Worm (Caenorhabditis elegans) whole organism, L1 larva: ENCODE measurements around the gene nspb-1.

Experiments used
- C04F5.9 ChIP-seq: sonication (generic microtip); optimal IDR thresholded peaks from 2 replicates; lab custom pipeline; 2016; ENCODE audit warnings: missing genetic modification characterization, missing compliant biosample characterization
- C16A3.4 ChIP-seq: fragments of 150-350 bp; optimal IDR thresholded peaks from 2 replicates; lab custom pipeline; 2014; ENCODE audit warnings: missing biosample characterization, missing genetic modification characterization
- C34B4.2 ChIP-seq: sonication (generic microtip); optimal IDR thresholded peaks from 2 replicates; lab custom pipeline; 2017; ENCODE audit warnings: mild to moderate bottlenecking, missing genetic modification characterization, missing compliant biosample characterization
- F16B12.6 ChIP-seq: fragments of 150-350 bp; optimal IDR thresholded peaks from 2 replicates; lab custom pipeline; 2014; ENCODE audit warnings: missing biosample characterization, missing genetic modification characterization
- Y116A8C.19 ChIP-seq: sonication (generic microtip); optimal IDR thresholded peaks from 2 replicates; lab custom pipeline; 2016; ENCODE audit warnings: missing compliant biosample characterization, missing genetic modification characterization, borderline replicate concordance
- ama-1 ChIP-seq: fragments of 150-350 bp; optimal IDR thresholded peaks from 2 replicates; lab custom pipeline; 2014
- ceh-63 ChIP-seq: fragments of 200-800 bp; sonication (Bioruptor generic); optimal IDR thresholded peaks from 2 replicates; lab custom pipeline; 2018; ENCODE audit warnings: mild to moderate bottlenecking, missing genetic modification characterization, missing compliant biosample characterization
- ceh-8 ChIP-seq: fragments of 200-800 bp; sonication (Bioruptor generic); optimal IDR thresholded peaks from 2 replicates; lab custom pipeline; 2018; ENCODE audit warnings: mild to moderate bottlenecking, missing genetic modification characterization, moderate library complexity, missing compliant biosample characterization
- ceh-82 ChIP-seq, 3 experiments: fragments of 150-350 bp in 1 of 3; sonication (generic microtip) in 2 of 3; optimal IDR thresholded peaks; 2 replicates each; lab custom pipeline; 2014 to 2017; ENCODE audit warnings: missing biosample characterization in 3 of 3, missing genetic modification characterization in 3 of 3
- ceh-90 ChIP-seq: sonication (generic microtip); optimal IDR thresholded peaks from 2 replicates; lab custom pipeline; 2016; ENCODE audit warnings: missing genetic modification characterization, missing compliant biosample characterization
- ces-1 ChIP-seq: fragments of 150-350 bp; optimal IDR thresholded peaks from 2 replicates; lab custom pipeline; 2014; ENCODE audit warnings: missing biosample characterization, missing genetic modification reagents, missing genetic modification characterization
- dpl-1 ChIP-seq, 3 experiments: fragments of 150-350 bp in 2 of 3; sonication (generic microtip) in 1 of 3; optimal IDR thresholded peaks; 2 replicates each; lab custom pipeline; 2014 to 2017; ENCODE audit warnings: missing biosample characterization in 3 of 3, missing genetic modification characterization in 3 of 3, missing genetic modification reagents in 3 of 3
- efl-1 ChIP-seq, 4 experiments: fragments of 150-350 bp; optimal IDR thresholded peaks in 3 of 4; peaks in 1 of 4; 1 replicate in 1 of 4; 2 replicates in 3 of 4; lab custom pipeline; 2014; ENCODE audit warnings: missing biosample characterization in 2 of 4, missing genetic modification characterization in 2 of 4, missing genetic modification reagents in 2 of 4
- egl-13 ChIP-seq: sonication (generic microtip); optimal IDR thresholded peaks from 2 replicates; lab custom pipeline; 2016; ENCODE audit warnings: missing genotype, missing genetic modification reagents, missing genetic modification characterization, missing compliant biosample characterization
- elt-2 ChIP-seq: sonication (generic microtip); optimal IDR thresholded peaks from 2 replicates; lab custom pipeline; 2016; ENCODE audit warnings: missing genetic modification characterization, mild to moderate bottlenecking, inconsistent platforms, missing compliant biosample characterization, missing genetic modification reagents
- ets-5 ChIP-seq: fragments of 200-800 bp; sonication (Bioruptor generic); IDR thresholded peaks from 2 replicates; pipeline ENCODE4 v1.3.6; 2022; ENCODE audit warnings: missing genetic modification characterization, missing compliant biosample characterization
- fkh-10 ChIP-seq: sonication (generic microtip); optimal IDR thresholded peaks from 2 replicates; lab custom pipeline; 2017; ENCODE audit warnings: missing biosample characterization, missing genetic modification reagents, missing genetic modification characterization
- fkh-8 ChIP-seq: sonication (generic microtip); optimal IDR thresholded peaks from 2 replicates; lab custom pipeline; 2016; ENCODE audit warnings: mild to moderate bottlenecking, missing genetic modification characterization, missing compliant biosample characterization
- grh-1 ChIP-seq: fragments of 200-800 bp; sonication (Bioruptor generic); IDR thresholded peaks from 2 replicates; pipeline ENCODE4 v1.3.6; 2022; ENCODE audit warnings: missing genetic modification reagents, missing genetic modification characterization, missing compliant biosample characterization
- hlh-4 ChIP-seq: sonication (generic microtip); optimal IDR thresholded peaks from 2 replicates; lab custom pipeline; 2016; ENCODE audit warnings: mild to moderate bottlenecking, missing genetic modification characterization, missing compliant biosample characterization
- isw-1 ChIP-seq: fragments of 200-800 bp; sonication (Bioruptor generic); IDR thresholded peaks from 2 replicates; pipeline ENCODE4 v1.3.6; 2022; ENCODE audit warnings: missing genetic modification characterization, missing compliant biosample characterization
- lin-13 ChIP-seq: fragments of 150-350 bp; optimal IDR thresholded peaks from 2 replicates; lab custom pipeline; 2014; ENCODE audit warnings: missing biosample characterization, missing genetic modification reagents, missing genetic modification characterization
- lin-35 ChIP-seq, 2 experiments: fragments of 150-350 bp; optimal IDR thresholded peaks; 2 replicates each; lab custom pipeline; 2014; ENCODE audit warnings: missing biosample characterization in 2 of 2, missing genetic modification characterization in 2 of 2, missing genetic modification reagents in 2 of 2
- lir-3 ChIP-seq: sonication (generic microtip); optimal IDR thresholded peaks from 2 replicates; lab custom pipeline; 2016; ENCODE audit warnings: mild to moderate bottlenecking, missing genetic modification characterization, moderate library complexity, missing compliant biosample characterization; ENCODE audit not compliant: poor library complexity
- mab-9 ChIP-seq: fragments of 200-800 bp; sonication (Bioruptor generic); IDR thresholded peaks from 2 replicates; pipeline ENCODE4 v1.3.6; 2022; ENCODE audit warnings: missing genetic modification reagents, missing genetic modification characterization, missing compliant biosample characterization
- mdl-1 ChIP-seq, 2 experiments: fragments of 150-350 bp; optimal IDR thresholded peaks; 2 replicates each; lab custom pipeline; 2014 to 2017; ENCODE audit warnings: missing biosample characterization in 2 of 2, missing genetic modification characterization in 2 of 2, inconsistent platforms in 1 of 2
- mef-2 ChIP-seq: fragments of 150-350 bp; optimal IDR thresholded peaks from 2 replicates; lab custom pipeline; 2014; ENCODE audit warnings: missing biosample characterization, missing genetic modification characterization
- mep-1 ChIP-seq: fragments of 150-350 bp; optimal IDR thresholded peaks from 2 replicates; lab custom pipeline; 2014; ENCODE audit warnings: missing biosample characterization, missing genetic modification characterization
- nhr-11 ChIP-seq: fragments of 150-350 bp; optimal IDR thresholded peaks from 2 replicates; lab custom pipeline; 2014; ENCODE audit warnings: missing biosample characterization, missing genetic modification characterization
- nhr-71 ChIP-seq: sonication (generic microtip); optimal IDR thresholded peaks from 2 replicates; lab custom pipeline; 2016; ENCODE audit warnings: mild to moderate bottlenecking, missing genetic modification characterization, moderate library complexity, missing compliant biosample characterization
- nhr-76 ChIP-seq: sonication (generic microtip); optimal IDR thresholded peaks from 2 replicates; lab custom pipeline; 2017; ENCODE audit warnings: missing biosample characterization, missing genetic modification characterization
- nhr-77 ChIP-seq: fragments of 150-350 bp; optimal IDR thresholded peaks from 2 replicates; lab custom pipeline; 2014; ENCODE audit warnings: missing biosample characterization, missing genetic modification characterization
- rnt-1 ChIP-seq: sonication (generic microtip); optimal IDR thresholded peaks from 2 replicates; lab custom pipeline; 2016; ENCODE audit warnings: mild to moderate bottlenecking, missing genetic modification characterization, moderate library complexity, missing compliant biosample characterization
- snpc-4 ChIP-seq: fragments of 150-350 bp; optimal IDR thresholded peaks from 2 replicates; lab custom pipeline; 2014; ENCODE audit warnings: missing biosample characterization, missing genetic modification characterization
- snu-23 ChIP-seq: sonication (generic microtip); optimal IDR thresholded peaks from 2 replicates; lab custom pipeline; 2016; ENCODE audit warnings: missing genetic modification characterization, missing compliant biosample characterization
- sptf-1 ChIP-seq: fragments of 150-350 bp; optimal IDR thresholded peaks from 2 replicates; lab custom pipeline; 2014; ENCODE audit warnings: missing biosample characterization, missing genetic modification characterization
- sup-37 ChIP-seq: fragments of 200-800 bp; sonication (Bioruptor generic); optimal IDR thresholded peaks from 2 replicates; lab custom pipeline; 2018; ENCODE audit warnings: mild to moderate bottlenecking, missing genetic modification characterization, missing compliant biosample characterization
- tbx-2 ChIP-seq: sonication (generic microtip); optimal IDR thresholded peaks from 2 replicates; lab custom pipeline; 2016; ENCODE audit warnings: missing genetic modification characterization, missing compliant biosample characterization
- unc-130 ChIP-seq: fragments of 150-350 bp; optimal IDR thresholded peaks from 2 replicates; lab custom pipeline; 2017; ENCODE audit warnings: missing biosample characterization, missing genetic modification characterization, inconsistent platforms
- unc-62 ChIP-seq: fragments of 150-350 bp; optimal IDR thresholded peaks from 2 replicates; lab custom pipeline; 2014; ENCODE audit warnings: missing biosample characterization, missing genetic modification reagents, missing genetic modification characterization
- unc-86 ChIP-seq: sonication (generic microtip); optimal IDR thresholded peaks from 2 replicates; lab custom pipeline; 2016; ENCODE audit warnings: missing genetic modification characterization, missing compliant biosample characterization
- vab-15 ChIP-seq: sonication (generic microtip); optimal IDR thresholded peaks from 2 replicates; lab custom pipeline; 2017; ENCODE audit warnings: missing genotype, mild to moderate bottlenecking, missing genetic modification characterization, missing compliant biosample characterization
- zip-4 ChIP-seq: fragments of 200-800 bp; sonication (Bioruptor generic); optimal IDR thresholded peaks from 2 replicates; lab custom pipeline; 2018; ENCODE audit warnings: mild to moderate bottlenecking, missing genetic modification characterization, moderate library complexity, missing compliant biosample characterization

nspb-1 gene

DNA sequence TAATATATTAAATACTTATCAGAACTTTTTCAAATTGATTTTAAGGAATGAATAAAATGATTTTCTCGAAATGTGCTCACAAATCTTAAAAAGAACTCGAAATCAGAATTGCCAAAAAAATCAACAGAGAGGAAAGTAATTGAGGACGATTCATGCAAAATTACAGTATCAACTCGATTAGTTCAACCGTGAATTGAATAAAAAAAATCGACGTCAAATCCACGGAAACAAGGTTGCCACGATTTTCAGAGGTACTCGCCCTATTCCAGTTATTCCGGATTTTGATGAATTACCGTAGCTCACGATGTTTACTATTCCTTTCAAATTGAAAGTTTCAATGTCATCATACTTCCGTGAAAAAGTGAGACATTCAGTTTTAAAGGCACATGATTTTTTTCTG is 11.5 kb upstream of the nspb-1 start, which contains the start of gene F15B10.3:
TSS of gene F15B10.3 (plus strand) at position 301 of the 400 bp plus-strand sequence.
- TF ChIP-seq hlh-4 (no peak), mef-2 (tag; lab: Kevin White, UChicago) (no peak), ceh-8 (GFP tag; lab: Kevin White, UChicago) (no peak), nhr-11 (tag; lab: Kevin White, UChicago) (no peak), lir-3 (no peak), mep-1 (tag; lab: Kevin White, UChicago) (no peak), C34B4.2 (tag; lab: Kevin White, UChicago) (no peak), nhr-76 (no peak), Y116A8C.19 (tag; lab: Kevin White, UChicago) (no peak), F16B12.6 (tag; lab: Kevin White, UChicago) (no peak), dpl-1 (GFP tag; optimal IDR thresholded peaks at IDR 0.05; lab: Kevin White, UChicago) (no peak), C16A3.4 (tag; lab: Kevin White, UChicago) (no peak), vab-15 (tag; lab: Kevin White, UChicago) (no peak), isw-1 (GFP tag; lab: Robert Waterston, UW) (no peak), nhr-71 (tag; lab: Kevin White, UChicago) (no peak), unc-130 (tag; lab: Kevin White, UChicago) (no peak)

DNA sequence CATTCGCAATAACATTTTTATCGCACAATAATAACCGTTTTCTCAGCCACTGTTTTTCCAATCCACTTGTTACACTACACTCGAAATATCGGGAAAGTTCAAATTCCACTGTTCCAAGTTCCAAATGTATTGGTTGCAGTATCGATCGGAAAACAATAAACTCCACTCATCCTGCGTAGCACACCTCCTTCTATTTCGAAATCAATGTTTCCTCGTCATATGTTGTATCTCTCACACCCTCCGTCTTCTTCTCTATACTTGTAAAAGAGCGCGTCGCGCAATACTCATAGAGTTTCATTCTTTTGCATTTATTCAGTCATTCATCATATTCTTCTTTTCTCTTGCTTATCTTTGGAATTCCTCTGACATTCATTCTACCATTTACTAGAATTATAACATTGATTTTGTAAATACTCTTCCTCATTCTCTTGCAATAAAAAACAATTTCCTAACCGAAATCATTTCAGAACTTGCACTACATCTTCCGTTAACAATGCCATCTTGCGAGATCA is 10.4 kb upstream of the nspb-1 start, which contains the start of gene sup-36:
TSS of gene sup-36 (plus strand) at position 462 of the 512 bp plus-strand sequence.
- TF ChIP-seq zip-4 (no peak), rnt-1 (tag; lab: Kevin White, UChicago) (peak; percentile 29), hlh-4 (no peak), lin-35 (GFP tag; optimal IDR thresholded peaks at IDR 0.05; lab: Kevin White, UChicago) (peak in 1 of 2 experiments; percentile 45), tbx-2 (tag; lab: Kevin White, UChicago) (no peak), mab-9 (no peak), efl-1 (optimal IDR thresholded peaks at IDR 0.05; lab: Kevin White, UChicago) (peak; percentile 21 to 25), efl-1 (GFP tag; optimal IDR thresholded peaks at IDR 0.05 in 1 of 2; lab: Kevin White, UChicago) (peak; percentile 22 to 31), elt-2 (tag; lab: Kevin White, UChicago) (no peak), nhr-71 (tag; lab: Kevin White, UChicago) (no peak), nhr-77 (no peak), unc-86 (tag; lab: Kevin White, UChicago) (no peak), Y116A8C.19 (tag; lab: Kevin White, UChicago) (no peak), snu-23 (GFP tag; lab: Kevin White, UChicago) (peak; percentile 28), ceh-82 (tag; optimal IDR thresholded peaks at IDR 0.05; lab: Kevin White, UChicago) (peak in 1 of 3 experiments; percentile 18), dpl-1 (GFP tag; optimal IDR thresholded peaks at IDR 0.05; lab: Kevin White, UChicago) (peak in 1 of 3 experiments; percentile 1), ceh-90 (tag; lab: Kevin White, UChicago) (no peak)

ce11 chrIV:6599447-6599846 is 8.5 kb upstream of the nspb-1 start, which contains the start of gene F38A5.8:
TSS of gene F38A5.8 (plus strand) at chrIV:6599747.
- TF ChIP-seq sptf-1 (tag; lab: Kevin White, UChicago) (no peak), snpc-4 (tag; lab: Kevin White, UChicago) (no peak), ces-1 (GFP tag; lab: Kevin White, UChicago) (no peak), mdl-1 (tag; optimal IDR thresholded peaks at IDR 0.05; lab: Kevin White, UChicago) (no peak), grh-1 (GFP tag; lab: Robert Waterston, UW) (no peak), fkh-8 (tag; lab: Kevin White, UChicago) (no peak), ets-5 (GFP tag; lab: Robert Waterston, UW) (no peak), sup-37 (GFP tag; lab: Kevin White, UChicago) (no peak), unc-62 (GFP tag; lab: Kevin White, UChicago) (no peak), nhr-77 (no peak), fkh-10 (GFP tag; lab: Kevin White, UChicago) (no peak), C34B4.2 (tag; lab: Kevin White, UChicago) (no peak), ceh-63 (GFP tag; lab: Kevin White, UChicago) (no peak), ama-1 (no peak), egl-13 (tag; lab: Kevin White, UChicago) (no peak), lin-13 (GFP tag; lab: Kevin White, UChicago) (no peak), C04F5.9 (tag; lab: Kevin White, UChicago) (no peak)
